Fruit fly (Drosophila melanogaster) whole organism, prepupa: Measurements from ENCODE around the gene CG12355.

Experiments
- CG3032 ChIP-seq: fragments of 200-800 bp; optimal IDR thresholded peaks from 2 replicates; lab custom pipeline; 2019; ENCODE audit warnings: missing biosample characterization, mild to moderate bottlenecking, missing genetic modification characterization, moderate library complexity
- CG6854 ChIP-seq: fragments of 200-800 bp; sonication (Bioruptor generic); optimal IDR thresholded peaks from 2 replicates; lab custom pipeline; 2017; ENCODE audit warnings: missing biosample characterization, mild to moderate bottlenecking, missing genetic modification characterization
- Hr39 ChIP-seq: fragments of 200-800 bp; sonication (Bioruptor generic); optimal IDR thresholded peaks from 2 replicates; lab custom pipeline; 2016; ENCODE audit warnings: missing biosample characterization, missing genetic modification characterization
- achi ChIP-seq: fragments of 200-800 bp; sonication (Bioruptor generic); optimal IDR thresholded peaks from 3 replicates; lab custom pipeline; 2016; ENCODE audit warnings: missing biosample characterization, missing genetic modification characterization

dm6 chr3L:15508750-15509149, 13.4 kb upstream of the CG12355 start, which contains the start of gene Z600:
- no peak for TF ChIP-seq CG3032 (tag; lab: Kevin White, UChicago)
- TF ChIP-seq CG6854: no peak
- TF ChIP-seq Hr39: no peak
- no peak for TF ChIP-seq achi (GFP tag; lab: Kevin White, UChicago)
